Worm (Caenorhabditis elegans) whole organism, young adult: ENCODE results near the gene F55A4.3.

ENCODE experiments used
- B0336.3 ChIP-seq: fragments of 200-800 bp; sonication (Bioruptor generic); IDR thresholded peaks from 2 replicates; pipeline ENCODE4 v1.3.6; 2022; ENCODE audit warnings: missing genetic modification characterization, missing compliant biosample characterization
- F22D6.2 ChIP-seq: sonication (generic microtip); optimal IDR thresholded peaks from 2 replicates; lab custom pipeline; 2016; ENCODE audit warnings: mild to moderate bottlenecking, missing genetic modification characterization, missing compliant biosample characterization
- F37B4.10 ChIP-seq: fragments of 200-800 bp; sonication (Bioruptor generic); IDR thresholded peaks from 2 replicates; pipeline ENCODE4 v1.3.6; 2022; ENCODE audit warnings: missing genetic modification characterization, missing compliant biosample characterization
- F49E8.2 ChIP-seq: sonication (generic microtip); optimal IDR thresholded peaks from 3 replicates; lab custom pipeline; 2017; ENCODE audit warnings: missing genetic modification characterization, mild to moderate bottlenecking, missing compliant biosample characterization, antibody characterized with exemption, moderate library complexity; ENCODE audit not compliant: insufficient read depth
- F55B11.4 ChIP-seq: sonication (generic microtip); optimal IDR thresholded peaks from 2 replicates; lab custom pipeline; 2016; ENCODE audit warnings: missing compliant biosample characterization, missing genetic modification characterization, borderline replicate concordance; ENCODE audit not compliant: insufficient read depth
- F57C9.4 ChIP-seq: sonication (generic microtip); optimal IDR thresholded peaks from 2 replicates; lab custom pipeline; 2017; ENCODE audit warnings: mild to moderate bottlenecking, missing genetic modification characterization, missing compliant biosample characterization
- Y53F4B.3 ChIP-seq: fragments of 200-800 bp; sonication (Bioruptor generic); IDR thresholded peaks from 2 replicates; pipeline ENCODE4 v1.3.6; 2022; ENCODE audit warnings: missing genetic modification reagents, missing genetic modification characterization, missing compliant biosample characterization
- ZK185.1 ChIP-seq: sonication (generic microtip); optimal IDR thresholded peaks from 2 replicates; lab custom pipeline; 2016; ENCODE audit warnings: mild to moderate bottlenecking, missing genetic modification characterization, missing compliant biosample characterization; ENCODE audit not compliant: poor library complexity, severe bottlenecking
- atf-7 ChIP-seq: sonication (generic microtip); optimal IDR thresholded peaks from 2 replicates; lab custom pipeline; 2017; ENCODE audit warnings: mild to moderate bottlenecking, missing genetic modification characterization, missing compliant biosample characterization
- attf-5 ChIP-seq: fragments of 200-800 bp; sonication (Bioruptor generic); optimal IDR thresholded peaks from 2 replicates; lab custom pipeline; 2018; ENCODE audit warnings: mild to moderate bottlenecking, missing genetic modification characterization, missing compliant biosample characterization
- bed-1 ChIP-seq: fragments of 200-800 bp; sonication (Bioruptor generic); IDR thresholded peaks from 2 replicates; pipeline ENCODE4 v1.3.6; 2022; ENCODE audit warnings: missing genetic modification reagents, missing genetic modification characterization, missing compliant biosample characterization
- ceh-27 ChIP-seq: fragments of 200-800 bp; sonication (Bioruptor generic); optimal IDR thresholded peaks from 2 replicates; lab custom pipeline; 2018; ENCODE audit warnings: mild to moderate bottlenecking, missing genetic modification characterization, moderate library complexity, missing compliant biosample characterization
- chd-7 ChIP-seq: sonication (generic microtip); optimal IDR thresholded peaks from 2 replicates; lab custom pipeline; 2016; ENCODE audit warnings: mild to moderate bottlenecking, missing genetic modification characterization, moderate library complexity, missing compliant biosample characterization
- die-1 ChIP-seq: sonication (generic microtip); optimal IDR thresholded peaks from 2 replicates; lab custom pipeline; 2016; ENCODE audit warnings: missing genotype, mild to moderate bottlenecking, missing genetic modification characterization, missing compliant biosample characterization
- dox-1 ChIP-seq: fragments of 200-800 bp; sonication (Bioruptor generic); IDR thresholded peaks from 2 replicates; pipeline ENCODE4 v1.3.6; 2022; ENCODE audit warnings: missing genetic modification reagents, missing genetic modification characterization, missing compliant biosample characterization
- ekl-4 ChIP-seq: fragments of 200-800 bp; sonication (Bioruptor generic); IDR thresholded peaks from 2 replicates; pipeline ENCODE4 v1.3.6; 2022; ENCODE audit warnings: missing genetic modification reagents, missing genetic modification characterization, missing compliant biosample characterization
- ets-4 ChIP-seq: fragments of 200-800 bp; sonication (Bioruptor generic); optimal IDR thresholded peaks from 2 replicates; lab custom pipeline; 2018; ENCODE audit warnings: mild to moderate bottlenecking, missing genetic modification characterization, missing compliant biosample characterization
- fkh-3 ChIP-seq: sonication (generic microtip); optimal IDR thresholded peaks from 2 replicates; lab custom pipeline; 2016; ENCODE audit warnings: mild to moderate bottlenecking, missing genetic modification characterization, missing compliant biosample characterization
- hrde-1 ChIP-seq: sonication (generic microtip); optimal IDR thresholded peaks from 2 replicates; lab custom pipeline; 2016; ENCODE audit warnings: missing genetic modification characterization, mild to moderate bottlenecking, missing compliant biosample characterization, moderate library complexity, missing genotype, missing genetic modification reagents, borderline replicate concordance
- lag-1 ChIP-seq: fragments of 200-800 bp; sonication (Bioruptor generic); IDR thresholded peaks from 2 replicates; pipeline ENCODE4 v1.3.6; 2022; ENCODE audit warnings: missing genetic modification reagents, missing genetic modification characterization, missing compliant biosample characterization
- let-607 ChIP-seq, 2 experiments: fragments of 200-800 bp in 1 of 2; sonication (Bioruptor generic) in 1 of 2; sonication (generic microtip) in 1 of 2; optimal IDR thresholded peaks; 2 replicates each; lab custom pipeline; 2016 to 2018; ENCODE audit warnings: mild to moderate bottlenecking in 2 of 2, missing compliant biosample characterization in 2 of 2, missing genetic modification characterization in 2 of 2, moderate library complexity in 2 of 2, missing genotype in 1 of 2
- lin-40 ChIP-seq: sonication (generic microtip); optimal IDR thresholded peaks from 2 replicates; lab custom pipeline; 2016; ENCODE audit warnings: missing genetic modification characterization, mild to moderate bottlenecking, missing compliant biosample characterization, missing genotype, missing genetic modification reagents
- lsl-1 ChIP-seq: fragments of 200-800 bp; sonication (Bioruptor generic); optimal IDR thresholded peaks from 2 replicates; lab custom pipeline; 2018; ENCODE audit warnings: mild to moderate bottlenecking, missing genetic modification characterization, moderate library complexity, missing compliant biosample characterization
- madf-10 ChIP-seq: sonication (generic microtip); optimal IDR thresholded peaks from 2 replicates; lab custom pipeline; 2016; ENCODE audit warnings: mild to moderate bottlenecking, missing genetic modification characterization, missing compliant biosample characterization
- mcd-1 ChIP-seq: fragments of 200-800 bp; sonication (Bioruptor generic); IDR thresholded peaks from 2 replicates; pipeline ENCODE4 v1.3.6; 2022; ENCODE audit warnings: missing genetic modification reagents, missing genetic modification characterization, missing compliant biosample characterization
- mxl-1 ChIP-seq: sonication (generic microtip); optimal IDR thresholded peaks from 2 replicates; lab custom pipeline; 2016; ENCODE audit warnings: missing genetic modification characterization, missing compliant biosample characterization
- nfya-2 ChIP-seq: fragments of 200-800 bp; sonication (Bioruptor generic); IDR thresholded peaks from 2 replicates; pipeline ENCODE4 v1.3.6; 2022; ENCODE audit warnings: missing genetic modification reagents, missing genetic modification characterization, missing compliant biosample characterization
- nhr-120 ChIP-seq: fragments of 200-800 bp; sonication (Bioruptor generic); IDR thresholded peaks from 2 replicates; pipeline ENCODE4 v1.3.6; 2022; ENCODE audit warnings: missing genetic modification characterization, missing compliant biosample characterization
- nhr-27 ChIP-seq: fragments of 200-800 bp; sonication (Bioruptor generic); optimal IDR thresholded peaks from 2 replicates; lab custom pipeline; 2018; ENCODE audit warnings: mild to moderate bottlenecking, missing genetic modification characterization, moderate library complexity, missing compliant biosample characterization
- nhr-80 ChIP-seq: sonication (generic microtip); optimal IDR thresholded peaks from 2 replicates; lab custom pipeline; 2016; ENCODE audit warnings: missing genetic modification characterization, missing compliant biosample characterization
- nhr-90 ChIP-seq: sonication (generic microtip); optimal IDR thresholded peaks from 2 replicates; lab custom pipeline; 2016; ENCODE audit warnings: missing genotype, mild to moderate bottlenecking, missing genetic modification characterization, missing compliant biosample characterization
- pbrm-1 ChIP-seq: fragments of 200-800 bp; sonication (Bioruptor generic); IDR thresholded peaks from 2 replicates; pipeline ENCODE4 v1.3.6; 2022; ENCODE audit warnings: missing genetic modification reagents, missing genetic modification characterization, missing compliant biosample characterization
- pha-4 ChIP-seq: fragments of 150-350 bp; sonication (generic microtip); optimal IDR thresholded peaks from 2 replicates; lab custom pipeline; 2014; ENCODE audit warnings: missing biosample characterization, missing genetic modification reagents, missing genetic modification characterization
- sea-2 ChIP-seq: fragments of 200-800 bp; sonication (Bioruptor generic); IDR thresholded peaks from 2 replicates; pipeline ENCODE4 v1.3.6; 2022; ENCODE audit warnings: missing genetic modification characterization, missing compliant biosample characterization
- snpc-4 ChIP-seq, 5 experiments: fragments of 150-350 bp in 1 of 5; sonication (generic microtip) in 4 of 5; optimal IDR thresholded peaks; 2 replicates each; lab custom pipeline; 2014 to 2018; ENCODE audit warnings: missing genetic modification characterization in 5 of 5, missing biosample characterization in 3 of 5, antibody characterized with exemption in 2 of 5, mild to moderate bottlenecking in 2 of 5, missing compliant biosample characterization in 2 of 5, missing genotype in 2 of 5, moderate library complexity in 2 of 5, missing genetic modification reagents in 1 of 5
- tbp1 ChIP-seq: fragments of 200-800 bp; sonication (Bioruptor generic); optimal IDR thresholded peaks from 2 replicates; lab custom pipeline; 2018; ENCODE audit warnings: mild to moderate bottlenecking, missing genetic modification characterization, missing compliant biosample characterization
- tlf-1 ChIP-seq: fragments of 200-800 bp; sonication (Bioruptor generic); optimal IDR thresholded peaks from 2 replicates; lab custom pipeline; 2018; ENCODE audit warnings: mild to moderate bottlenecking, missing genetic modification characterization, missing compliant biosample characterization
- unc-130 ChIP-seq: sonication (generic microtip); optimal IDR thresholded peaks from 2 replicates; lab custom pipeline; 2016; ENCODE audit warnings: missing genetic modification reagents, missing genetic modification characterization, missing compliant biosample characterization
- unc-62 ChIP-seq: fragments of 150-350 bp; optimal IDR thresholded peaks from 2 replicates; lab custom pipeline; 2014; ENCODE audit warnings: missing biosample characterization, missing genetic modification reagents, missing genetic modification characterization
- ztf-22 ChIP-seq: fragments of 200-800 bp; sonication (Bioruptor generic); optimal IDR thresholded peaks from 2 replicates; lab custom pipeline; 2018; ENCODE audit warnings: mild to moderate bottlenecking, missing genetic modification characterization, moderate library complexity, missing compliant biosample characterization
- ztf-26 ChIP-seq: sonication (generic microtip); optimal IDR thresholded peaks from 2 replicates; lab custom pipeline; 2017; ENCODE audit warnings: missing genetic modification characterization, missing compliant biosample characterization

F55A4.3 gene

DNA sequence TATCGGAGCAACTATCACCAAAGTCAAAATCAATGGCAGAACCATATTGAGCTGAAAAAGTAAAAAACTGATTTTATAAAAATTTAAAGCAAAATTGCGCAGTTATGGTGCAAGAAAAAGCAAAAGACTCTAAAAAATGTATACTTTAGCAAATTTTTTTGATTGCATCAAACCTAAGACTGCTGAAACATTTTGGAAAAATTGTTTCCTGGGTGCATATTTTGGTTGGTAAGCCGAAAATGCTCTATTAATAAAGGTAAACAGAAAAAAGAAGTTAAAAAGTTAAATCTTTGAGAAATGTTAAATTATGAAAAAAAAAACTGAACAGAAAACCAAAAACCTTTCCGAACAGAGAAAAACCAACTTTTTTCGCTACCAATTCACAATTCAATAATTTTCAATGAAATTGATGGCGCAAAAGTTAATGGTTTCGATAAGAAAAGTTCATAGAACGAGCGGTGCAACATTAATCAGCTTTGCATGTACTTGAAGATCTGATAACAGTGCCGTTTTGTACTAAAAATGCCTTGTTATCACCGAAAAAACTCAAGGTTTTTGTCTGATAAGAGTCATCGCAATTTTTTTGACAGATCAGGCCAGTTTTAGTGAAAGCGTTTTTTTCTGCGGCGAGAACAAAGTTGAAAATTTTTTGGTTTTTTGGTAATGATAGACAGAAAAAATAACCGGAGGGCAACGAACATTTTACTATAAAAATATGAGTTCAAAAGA, 46.8 kb downstream of the F55A4.3 start, which contains the start of gene abhd-3.2:
Gene abhd-3.2 (minus strand): TSS at position 51 of the 729 bp plus-strand sequence.
- TF ChIP-seq lin-40 (tag; lab: Kevin White, UChicago) (peak; percentile 71), dox-1 (GFP tag; lab: Robert Waterston, UW) (peak; percentile 62), hrde-1 (tag; lab: Kevin White, UChicago) (no peak), unc-62 (GFP tag; lab: Kevin White, UChicago) (peak; percentile 66), B0336.3 (peak; percentile 44; the same call in 1 of the 2 replicates), ekl-4 (no peak), chd-7 (tag; lab: Kevin White, UChicago) (no peak), lag-1 (GFP tag; lab: Robert Waterston, UW) (no peak), die-1 (tag; lab: Kevin White, UChicago) (no peak), F57C9.4 (tag; lab: Kevin White, UChicago) (no peak), ztf-26 (tag; lab: Kevin White, UChicago) (peak; percentile 19), tbp1 (GFP tag; lab: Kevin White, UChicago) (peak; percentile 12), nhr-80 (tag; lab: Kevin White, UChicago) (peak; percentile 98), nhr-90 (no peak), atf-7 (tag; lab: Kevin White, UChicago) (peak; percentile 63), let-607 (tag; optimal IDR thresholded peaks at IDR 0.05; lab: Kevin White, UChicago) (peak; percentile 2 to 45), nhr-27 (no peak), mxl-1 (tag; lab: Kevin White, UChicago) (no peak), ztf-22 (GFP tag; lab: Kevin White, UChicago) (peak; percentile 88), ets-4 (GFP tag; lab: Kevin White, UChicago) (peak; percentile 82), tlf-1 (GFP tag; lab: Kevin White, UChicago) (peak; percentile 44), pha-4 (peak; percentile 81)
- TF ChIP-seq, all 124 proteins: peak for 13

DNA sequence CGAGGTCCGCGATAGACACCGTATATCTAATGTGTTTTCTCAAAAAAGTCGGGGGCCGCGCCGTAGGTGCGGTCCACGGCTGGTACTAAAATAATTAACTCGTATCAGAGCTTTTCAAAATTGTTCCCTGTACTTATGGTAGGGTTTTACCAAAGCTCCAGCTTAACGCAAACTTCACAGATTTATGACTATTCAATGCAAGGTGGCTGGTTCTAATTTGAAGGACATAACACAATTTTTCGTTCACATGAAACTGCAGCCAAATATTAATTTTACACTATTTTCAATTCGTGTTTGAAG, 49.7 kb downstream of the F55A4.3 start:
- TF ChIP-seq mcd-1 (GFP tag; lab: Robert Waterston, UW): no peak
- TF ChIP-seq snpc-4 (GFP tag; optimal IDR thresholded peaks at IDR 0.05; lab: Kevin White, UChicago): no peak
- peak in 2 of 4 experiments; percentile 62 to 72 for TF ChIP-seq snpc-4 (tag; optimal IDR thresholded peaks at IDR 0.05; lab: Kevin White, UChicago)

DNA sequence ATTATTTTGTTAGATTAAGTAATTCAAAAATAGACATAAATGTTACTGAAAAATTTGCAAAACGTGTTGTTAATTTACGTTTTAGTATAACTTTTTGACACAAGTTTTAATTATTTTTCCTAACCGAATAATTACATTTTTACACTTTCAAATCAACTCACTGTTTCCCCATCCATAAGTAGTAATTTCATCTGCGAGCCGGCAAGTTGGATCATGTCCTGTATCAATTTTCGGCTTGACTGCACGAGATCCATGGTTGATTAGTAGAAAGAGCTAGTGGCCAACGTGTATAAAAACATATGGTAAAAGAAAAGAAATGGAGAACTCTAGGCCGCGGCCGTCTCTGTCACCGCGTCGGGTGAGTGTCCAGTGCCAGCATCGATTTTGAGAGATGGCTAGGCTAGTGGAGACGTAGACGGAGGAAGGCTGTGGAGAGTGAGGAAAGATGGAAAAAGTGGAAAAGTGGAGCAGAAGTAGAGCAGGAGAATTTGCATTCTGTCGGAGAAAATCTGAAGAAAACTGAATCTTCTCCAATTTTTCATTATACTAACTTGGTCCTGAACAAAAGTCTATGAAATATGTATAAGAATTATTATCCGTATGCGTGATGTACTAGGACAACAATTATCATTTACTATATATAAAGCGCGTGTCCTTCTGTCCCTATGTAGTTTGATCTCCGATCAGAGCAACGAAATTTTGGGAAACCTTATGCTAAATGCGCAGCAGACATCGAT, 50.2 kb downstream of the F55A4.3 start, which contains the start of gene vps-45:
Gene vps-45 (minus strand): TSS at position 350 of the 737 bp plus-strand sequence.
- TF ChIP-seq fkh-3 (tag; lab: Kevin White, UChicago): no peak
- no peak for TF ChIP-seq F22D6.2
- no peak for TF ChIP-seq snpc-4 (GFP tag; optimal IDR thresholded peaks at IDR 0.05; lab: Kevin White, UChicago)
- peak in 2 of 4 experiments; percentile 80 to 82 for TF ChIP-seq snpc-4 (tag; optimal IDR thresholded peaks at IDR 0.05; lab: Kevin White, UChicago)
- TF ChIP-seq attf-5 (GFP tag; lab: Kevin White, UChicago): peak; percentile 21
- TF ChIP-seq F49E8.2 (tag; lab: Kevin White, UChicago): no peak
- no peak for TF ChIP-seq lsl-1 (GFP tag; lab: Kevin White, UChicago)
- TF ChIP-seq sea-2 (GFP tag; lab: Robert Waterston, UW): no peak
- peak; percentile 8 for TF ChIP-seq lin-40 (tag; lab: Kevin White, UChicago)
- no peak for TF ChIP-seq nhr-120 (GFP tag; lab: Robert Waterston, UW)
- no peak for TF ChIP-seq pbrm-1 (GFP tag; lab: Robert Waterston, UW)
- TF ChIP-seq Y53F4B.3 (GFP tag; lab: Robert Waterston, UW): no peak
- peak; percentile 37 for TF ChIP-seq nhr-80 (tag; lab: Kevin White, UChicago)
- TF ChIP-seq ZK185.1 (tag; lab: Kevin White, UChicago): no peak
- TF ChIP-seq tlf-1 (GFP tag; lab: Kevin White, UChicago): no peak
- no peak for TF ChIP-seq mcd-1 (GFP tag; lab: Robert Waterston, UW)
- no peak for TF ChIP-seq bed-1 (GFP tag; lab: Robert Waterston, UW)
- TF ChIP-seq F55B11.4 (tag; lab: Kevin White, UChicago): no peak
- TF ChIP-seq unc-130 (GFP tag; lab: Kevin White, UChicago): no peak
- TF ChIP-seq ceh-27 (GFP tag; lab: Kevin White, UChicago): peak; percentile 41
- TF ChIP-seq nfya-2: no peak
- TF ChIP-seq madf-10 (tag; lab: Kevin White, UChicago): no peak
- TF ChIP-seq nhr-27: no peak
- no peak for TF ChIP-seq atf-7 (tag; lab: Kevin White, UChicago)
- no peak for TF ChIP-seq F37B4.10 (GFP tag; lab: Robert Waterston, UW)
